Fruit fly (Drosophila melanogaster): ENCODE data around the gene ash1.

The ash1 gene

DNA sequence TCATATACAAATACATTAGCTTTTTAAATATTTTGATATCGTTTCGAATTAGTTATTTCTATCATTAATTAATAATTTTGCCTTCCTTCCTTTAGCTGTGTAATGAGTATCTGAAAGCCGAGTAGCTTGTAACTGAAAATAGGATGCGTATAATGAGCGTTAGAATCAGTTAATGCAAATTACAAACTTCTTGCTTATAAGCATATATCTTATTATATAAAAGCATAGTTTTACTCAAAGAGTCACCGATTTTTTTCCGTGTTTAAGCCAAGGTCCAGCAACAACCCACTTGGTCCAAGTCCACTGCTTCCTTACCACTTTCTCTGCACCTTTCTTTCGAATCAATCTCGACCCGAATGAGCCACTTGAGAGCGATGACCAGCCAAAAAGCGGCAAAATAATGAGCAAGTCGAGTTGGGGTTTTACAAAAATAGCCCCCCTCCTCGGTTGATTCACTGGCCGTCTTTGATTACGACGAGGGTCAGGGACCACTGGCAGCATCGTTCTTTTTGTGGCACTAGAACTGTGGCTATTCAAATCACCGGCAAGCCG is 42.6 kb downstream of the ash1 start:
- TF ChIP-seq Sin3A (optimal IDR thresholded peaks at IDR 0.05) (no peak), psq (optimal IDR thresholded peaks at IDR 0.05) (no peak), Myc (optimal IDR thresholded peaks at IDR 0.05) (no peak), ttk (optimal IDR thresholded peaks at IDR 0.05) (no peak), insv (optimal IDR thresholded peaks at IDR 0.05) (no peak), h (optimal IDR thresholded peaks at IDR 0.05) (no peak)

DNA sequence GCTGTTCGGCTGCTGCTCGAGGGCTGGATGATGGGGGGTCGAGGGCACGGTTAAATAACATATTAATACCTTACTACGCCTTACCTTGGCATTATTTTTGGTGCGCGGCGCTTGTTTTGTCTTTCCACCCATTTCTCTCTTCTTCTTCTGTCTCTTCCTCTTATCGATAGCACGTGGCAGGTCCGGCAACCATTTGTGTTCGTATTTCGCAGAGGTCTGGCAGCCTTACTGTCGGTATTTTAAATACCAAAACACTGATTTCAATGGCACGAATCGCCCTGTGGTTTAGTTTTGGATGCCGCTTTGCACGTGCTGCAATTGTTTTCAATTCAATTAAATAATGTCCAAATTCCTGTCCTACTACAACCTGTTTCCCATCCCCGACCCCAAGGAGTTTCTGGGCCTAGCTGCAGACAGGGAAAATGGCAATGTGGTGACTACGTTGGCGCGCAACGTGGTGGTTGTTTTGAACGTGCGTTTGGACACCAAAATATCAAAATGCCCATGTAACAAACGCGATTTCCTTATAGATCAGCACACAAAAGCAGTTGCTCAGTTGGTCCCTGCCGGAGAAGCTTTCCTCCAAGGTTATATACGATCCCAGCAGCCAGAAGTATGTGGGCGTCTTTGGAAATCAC is 46.3 kb downstream of the ash1 start, which contains the start of the genes Ltn1 and CG9300:
TSS of gene Ltn1 (minus strand) at position 155 of the 638 bp plus-strand sequence.
TSS of gene CG9300 (plus strand) at position 285 of the 638 bp plus-strand sequence.
- TF ChIP-seq ttk (optimal IDR thresholded peaks at IDR 0.05) (no peak), psq (optimal IDR thresholded peaks at IDR 0.05) (no peak), h (optimal IDR thresholded peaks at IDR 0.05) (no peak), Sin3A (optimal IDR thresholded peaks at IDR 0.05) (no peak), Myc (optimal IDR thresholded peaks at IDR 0.05) (no peak), insv (optimal IDR thresholded peaks at IDR 0.05) (no peak)

DNA sequence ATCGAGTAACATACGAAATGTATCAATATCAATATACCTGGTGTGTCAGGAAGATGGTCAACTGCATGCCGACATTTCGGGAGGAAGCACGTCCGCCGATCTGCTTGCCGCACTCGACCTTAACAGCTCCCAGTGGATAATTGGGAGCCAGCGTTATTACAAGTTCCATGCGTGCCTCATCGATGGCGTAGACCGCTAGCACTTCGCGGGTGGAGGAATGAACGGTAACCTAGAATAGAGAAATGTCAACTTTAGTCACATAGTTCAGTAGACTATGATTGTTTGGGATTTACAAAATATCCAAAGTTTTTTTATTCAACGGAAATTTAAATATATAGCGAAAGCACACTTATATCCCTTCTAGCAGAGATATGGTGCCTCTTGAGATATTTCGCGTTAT is 53.7 kb downstream of the ash1 start, which contains the start of the genes CG46435 and Rcd7:
TSS of gene CG46435 (plus strand) at position 301 of the 400 bp plus-strand sequence.
TSS of gene Rcd7 (plus strand) at position 301 of the 400 bp plus-strand sequence.
- TF ChIP-seq h (optimal IDR thresholded peaks at IDR 0.05) (no peak), psq (optimal IDR thresholded peaks at IDR 0.05) (no peak), insv (optimal IDR thresholded peaks at IDR 0.05) (no peak), Myc (optimal IDR thresholded peaks at IDR 0.05) (no peak), Sin3A (optimal IDR thresholded peaks at IDR 0.05) (no peak), ttk (optimal IDR thresholded peaks at IDR 0.05) (no peak)

DNA sequence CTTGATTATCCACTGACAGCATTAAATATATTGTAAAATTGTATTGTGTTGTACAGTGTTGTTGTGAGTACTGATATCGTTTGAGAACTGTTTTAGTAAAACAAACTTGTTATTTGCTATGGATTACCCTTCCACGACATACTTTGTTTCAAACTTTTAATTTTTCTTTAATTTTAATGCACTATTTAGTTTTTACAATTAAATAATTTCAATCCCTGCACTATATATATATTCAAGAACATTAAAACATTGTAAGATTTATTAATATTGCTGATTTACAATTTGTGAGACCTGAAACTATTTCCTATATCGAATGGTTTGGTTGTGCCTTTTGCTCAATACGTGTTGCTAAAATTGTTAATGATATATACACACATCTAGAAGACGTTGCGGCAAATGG is 54.5 kb downstream of the ash1 start, which contains the start of the genes CG46434 and Dred:
TSS of gene CG46434 (minus strand) at position 101 of the 400 bp plus-strand sequence.
TSS of gene Dred (minus strand) at position 101 of the 400 bp plus-strand sequence.
- TF ChIP-seq psq (optimal IDR thresholded peaks at IDR 0.05) (no peak), h (optimal IDR thresholded peaks at IDR 0.05) (no peak), insv (optimal IDR thresholded peaks at IDR 0.05) (no peak), ttk (optimal IDR thresholded peaks at IDR 0.05) (no peak), Myc (optimal IDR thresholded peaks at IDR 0.05) (no peak), Sin3A (optimal IDR thresholded peaks at IDR 0.05) (no peak)
